Worm (Caenorhabditis elegans): ENCODE measurements around the gene ZK829.1.

Gene ZK829.1

ce11 chrIV:11919067-11919466 is 23.1 kb downstream of the ZK829.1 start:
- TF ChIP-seq nhr-25 (tag; optimal IDR thresholded peaks at IDR 0.05) (no peak), aly-2 (tag; optimal IDR thresholded peaks at IDR 0.05) (no peak), R02D3.7 (tag; optimal IDR thresholded peaks at IDR 0.05) (no peak), sem-4 (tag; optimal IDR thresholded peaks at IDR 0.05) (no peak), gmeb-1 (tag; optimal IDR thresholded peaks at IDR 0.05) (no peak), blmp-1 (tag; optimal IDR thresholded peaks at IDR 0.05; ENCODE audit: insufficient read depth) (no peak), sma-3 (GFP tag; optimal IDR thresholded peaks at IDR 0.05) (no peak), elt-3 (tag; optimal IDR thresholded peaks at IDR 0.05) (no peak), ceh-82 (tag; optimal IDR thresholded peaks at IDR 0.05) (no peak), zag-1 (tag; optimal IDR thresholded peaks at IDR 0.05) (no peak), skn-1 (tag; optimal IDR thresholded peaks at IDR 0.05) (no peak), mbf-1 (tag; optimal IDR thresholded peaks at IDR 0.05) (no peak), C34F6.9 (tag; optimal IDR thresholded peaks at IDR 0.05) (no peak), mab-5 (tag; optimal IDR thresholded peaks at IDR 0.05) (no peak), unc-39 (tag; optimal IDR thresholded peaks at IDR 0.05) (no peak)

- no peak for TF ChIP-seq nhr-6 (tag; optimal IDR thresholded peaks at IDR 0.05)
- TF ChIP-seq nhr-237 (tag; optimal IDR thresholded peaks at IDR 0.05): no peak
- TF ChIP-seq sma-9 (GFP tag; optimal IDR thresholded peaks at IDR 0.05): peak; percentile 44
- no peak for TF ChIP-seq sma-9 (tag; optimal IDR thresholded peaks at IDR 0.05)
- TF ChIP-seq mbf-1 (tag; optimal IDR thresholded peaks at IDR 0.05): no peak
- TF ChIP-seq fos-1 (tag; optimal IDR thresholded peaks at IDR 0.05): peak; percentile 60
- TF ChIP-seq crh-2 (tag; optimal IDR thresholded peaks at IDR 0.05): peak; percentile 39
These were observed 24.3 kb downstream of the ZK829.1 start for ce11 chrIV:11917886-11918285.

ce11 chrIV:11916907-11917306 is 25.3 kb downstream of the ZK829.1 start, which contains the start of gene ZK822.10:
Gene ZK822.10 (plus strand): TSS chrIV:11917137.
- TF ChIP-seq ZK546.5 (tag; optimal IDR thresholded peaks at IDR 0.05) (no peak), fos-1 (tag; optimal IDR thresholded peaks at IDR 0.05) (peak; percentile 12), sma-9 (GFP tag; optimal IDR thresholded peaks at IDR 0.05) (peak; percentile 35), sma-9 (tag; optimal IDR thresholded peaks at IDR 0.05) (no peak), C34F6.9 (tag; optimal IDR thresholded peaks at IDR 0.05) (no peak), F13H6.1 (tag; optimal IDR thresholded peaks at IDR 0.05) (peak; percentile 49), nhr-129 (tag; optimal IDR thresholded peaks at IDR 0.05) (peak; percentile 9), R02D3.7 (tag; optimal IDR thresholded peaks at IDR 0.05) (no peak)

- TF ChIP-seq lsy-2 (tag; optimal IDR thresholded peaks at IDR 0.05) (no peak), ztf-11 (tag; optimal IDR thresholded peaks at IDR 0.05) (no peak), zag-1 (tag; optimal IDR thresholded peaks at IDR 0.05) (no peak), crh-2 (tag; optimal IDR thresholded peaks at IDR 0.05) (peak; percentile 3), Y55F3AM.14 (GFP tag; optimal IDR thresholded peaks at IDR 0.05) (no peak), lin-11 (tag; optimal IDR thresholded peaks at IDR 0.05) (no peak), lin-13 (GFP tag; optimal IDR thresholded peaks at IDR 0.05) (no peak), ztf-1 (GFP tag; conservative IDR thresholded peaks at IDR 0.05) (no peak), nhr-6 (tag; optimal IDR thresholded peaks at IDR 0.05) (no peak), nhr-21 (tag; optimal IDR thresholded peaks at IDR 0.05) (peak; percentile 31), gmeb-1 (tag; optimal IDR thresholded peaks at IDR 0.05) (no peak), fos-1 (tag; optimal IDR thresholded peaks at IDR 0.05) (peak; percentile 11), sma-9 (GFP tag; optimal IDR thresholded peaks at IDR 0.05) (peak; percentile 31), sma-9 (tag; optimal IDR thresholded peaks at IDR 0.05) (peak; percentile 14), lin-39 (tag; optimal IDR thresholded peaks at IDR 0.05) (no peak), nhr-12 (tag; optimal IDR thresholded peaks at IDR 0.05) (no peak), nhr-10 (tag; optimal IDR thresholded peaks at IDR 0.05) (no peak), unc-55 (GFP tag; optimal IDR thresholded peaks at IDR 0.05) (no peak), ztf-4 (tag; optimal IDR thresholded peaks at IDR 0.05) (no peak), blmp-1 (tag; optimal IDR thresholded peaks at IDR 0.05; ENCODE audit: insufficient read depth) (no peak), elt-3 (tag; optimal IDR thresholded peaks at IDR 0.05) (no peak), mdl-1 (tag; optimal IDR thresholded peaks at IDR 0.05) (peak in 1 of 2 experiments; percentile 2)
These were observed 26.3 kb downstream of the ZK829.1 start, which contains the start of gene ZK822.9 for ce11 chrIV:11915768-11916453. Gene ZK822.9 (plus strand): TSS chrIV:11915947.
